ENCODE assay signal across 3 worm cellular contexts in genomic region chrV:6764972-6765371, ce11.
TF ChIP-seq lines count a peak whose summit lies in the region.

Gene bbs-8 (minus strand): TSS chrV:6765072.

TF ChIP-seq in whole organism, L1 larva, 84 proteins besides CTCF, POLR2A, EP300 and RAD21:
- TF ChIP-seq zag-1 (tag; optimal IDR thresholded peaks at IDR 0.05; lab: Kevin White, UChicago), result no peak
- no peak for TF ChIP-seq nhr-90 (tag; optimal IDR thresholded peaks at IDR 0.05; lab: Kevin White, UChicago; ENCODE audit: poor library complexity)
- no peak for TF ChIP-seq efl-1 (optimal IDR thresholded peaks at IDR 0.05; lab: Kevin White, UChicago)
- peak in 1 of 2 experiments; percentile 61 for TF ChIP-seq efl-1 (GFP tag; optimal IDR thresholded peaks at IDR 0.05 in 1 of 2; lab: Kevin White, UChicago)
- TF ChIP-seq nhr-77 (tag; optimal IDR thresholded peaks at IDR 0.05; lab: Kevin White, UChicago), result no peak
- no peak for TF ChIP-seq nhr-28 (tag; optimal IDR thresholded peaks at IDR 0.05; lab: Kevin White, UChicago)
- TF ChIP-seq C04F5.9 (tag; optimal IDR thresholded peaks at IDR 0.05; lab: Kevin White, UChicago), result no peak
- TF ChIP-seq ceh-90 (tag; optimal IDR thresholded peaks at IDR 0.05; lab: Kevin White, UChicago), result no peak
- peak; percentile 60 for TF ChIP-seq fkh-8 (tag; optimal IDR thresholded peaks at IDR 0.05; lab: Kevin White, UChicago)

TF ChIP-seq in whole organism, L4 larva, 104 proteins besides CTCF, POLR2A, EP300 and RAD21:
- TF ChIP-seq set-16 (GFP tag; IDR thresholded peaks at IDR 0.05; lab: Robert Waterston, UW), result no peak
- no peak for TF ChIP-seq lin-39 (tag; optimal IDR thresholded peaks at IDR 0.05; lab: Kevin White, UChicago)
- TF ChIP-seq sdz-12 (GFP tag; optimal IDR thresholded peaks at IDR 0.05; lab: Kevin White, UChicago), result no peak
- no peak for TF ChIP-seq lin-1 (GFP tag; IDR thresholded peaks at IDR 0.05; lab: Robert Waterston, UW)
- TF ChIP-seq nhr-28 (tag; optimal IDR thresholded peaks at IDR 0.05; lab: Kevin White, UChicago), result no peak
- TF ChIP-seq ceh-82 (tag; optimal IDR thresholded peaks at IDR 0.05; lab: Kevin White, UChicago), result no peak
- peak; percentile 44 for TF ChIP-seq aha-1 (tag; lab: Kevin White, UChicago)
- no peak for TF ChIP-seq T20F7.1 (GFP tag; optimal IDR thresholded peaks at IDR 0.05; lab: Kevin White, UChicago)

TF ChIP-seq in whole organism, midembryonic, 9 proteins besides CTCF, POLR2A, EP300 and RAD21:
- no peak for TF ChIP-seq med-1 (GFP tag; optimal IDR thresholded peaks at IDR 0.05; lab: Kevin White, UChicago; ENCODE audit: insufficient read depth)
- 0 out of 2 replicates have a peak, but pooled peaks have one; percentile 2 for TF ChIP-seq ztf-23 (GFP tag; IDR thresholded peaks at IDR 0.05; lab: Robert Waterston, UW)
- no peak for TF ChIP-seq cog-1 (tag; optimal IDR thresholded peaks at IDR 0.05; lab: Kevin White, UChicago)
- no peak for TF ChIP-seq T22C8.4 (GFP tag; IDR thresholded peaks at IDR 0.05; lab: Robert Waterston, UW)

Comparison
In these comparisons a context has a peak if more than half of its experiments do, and no peak if none do; other contexts are left out.
1. Of the 29 proteins assayed by ChIP-seq in both whole organism, L4 larva and whole organism, L1 larva: peak only in whole organism, L4 larva: aha-1; only in whole organism, L1 larva: none; in both: none; in neither: 28.